Worm (Caenorhabditis elegans) whole organism, L1 larva: ENCODE data around the gene ZK856.4.

Experiments
- efl-1 ChIP-seq, 4 experiments: fragments of 150-350 bp; optimal IDR thresholded peaks in 3 of 4; peaks in 1 of 4; 1 replicate in 1 of 4; 2 replicates in 3 of 4; lab custom pipeline; 2014; ENCODE audit warnings: missing biosample characterization in 2 of 4, missing genetic modification characterization in 2 of 4, missing genetic modification reagents in 2 of 4
- egl-27 ChIP-seq, 2 experiments: fragments of 150-350 bp in 1 of 2; sonication (generic microtip); optimal IDR thresholded peaks; 3 replicates each; lab custom pipeline; 2017 to 2018; ENCODE audit warnings: missing biosample characterization in 2 of 2, missing genetic modification characterization in 2 of 2, missing genetic modification reagents in 2 of 2
- jun-1 ChIP-seq: fragments of 150-350 bp; optimal IDR thresholded peaks from 2 replicates; lab custom pipeline; 2014; ENCODE audit warnings: missing biosample characterization, missing genetic modification reagents, missing genetic modification characterization
- nhr-11 ChIP-seq: fragments of 150-350 bp; optimal IDR thresholded peaks from 2 replicates; lab custom pipeline; 2014; ENCODE audit warnings: missing biosample characterization, missing genetic modification characterization
- nhr-19 ChIP-seq: fragments of 200-800 bp; sonication (Bioruptor generic); conservative IDR thresholded peaks from 2 replicates; pipeline ENCODE4 v1.3.6; 2022; ENCODE audit warnings: missing genetic modification characterization, missing compliant biosample characterization
- nhr-237 ChIP-seq: fragments of 150-350 bp; optimal IDR thresholded peaks from 2 replicates; lab custom pipeline; 2014; ENCODE audit warnings: missing biosample characterization, missing genetic modification characterization
- nhr-47 ChIP-seq: sonication (generic microtip); optimal IDR thresholded peaks from 2 replicates; lab custom pipeline; 2016; ENCODE audit warnings: mild to moderate bottlenecking, missing genetic modification characterization, moderate library complexity, missing compliant biosample characterization
- nhr-90 ChIP-seq: sonication (generic microtip); optimal IDR thresholded peaks from 2 replicates; lab custom pipeline; 2016; ENCODE audit warnings: mild to moderate bottlenecking, missing genetic modification characterization, missing compliant biosample characterization; ENCODE audit not compliant: poor library complexity
- tbx-2 ChIP-seq: sonication (generic microtip); optimal IDR thresholded peaks from 2 replicates; lab custom pipeline; 2016; ENCODE audit warnings: missing genetic modification characterization, missing compliant biosample characterization
- unc-62 ChIP-seq: fragments of 150-350 bp; optimal IDR thresholded peaks from 2 replicates; lab custom pipeline; 2014; ENCODE audit warnings: missing biosample characterization, missing genetic modification reagents, missing genetic modification characterization
- unc-86 ChIP-seq: sonication (generic microtip); optimal IDR thresholded peaks from 2 replicates; lab custom pipeline; 2016; ENCODE audit warnings: missing genetic modification characterization, missing compliant biosample characterization

DNA sequence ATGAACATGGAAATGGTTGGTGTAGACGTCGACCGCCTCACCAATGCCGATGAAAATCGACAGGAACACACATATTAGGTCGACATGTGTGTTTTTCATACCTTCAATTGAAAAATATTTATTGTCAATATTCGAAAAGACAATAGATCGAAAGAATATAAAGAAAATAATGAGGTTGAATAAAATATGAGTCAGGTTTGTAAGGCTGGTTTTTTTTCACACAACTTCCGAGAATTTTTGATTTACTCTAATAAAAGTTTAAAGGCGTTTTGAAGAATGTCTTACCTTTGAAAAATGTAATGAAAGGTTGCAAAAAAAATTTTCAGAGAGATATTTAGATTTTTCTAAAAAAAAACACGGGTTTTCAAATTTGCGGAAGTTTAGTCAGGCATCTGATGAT, 9.4 kb upstream of the ZK856.4 start, which contains the start of gene egl-3:
- no peak for TF ChIP-seq nhr-11 (tag; lab: Kevin White, UChicago)
- TF ChIP-seq nhr-90 (tag; lab: Kevin White, UChicago) = no peak
- no peak for TF ChIP-seq egl-27 (tag; optimal IDR thresholded peaks at IDR 0.05; lab: Kevin White, UChicago)
- TF ChIP-seq nhr-47 (tag; lab: Kevin White, UChicago) = no peak
- TF ChIP-seq efl-1 (optimal IDR thresholded peaks at IDR 0.05; lab: Kevin White, UChicago) = no peak
- no peak for TF ChIP-seq efl-1 (GFP tag; optimal IDR thresholded peaks at IDR 0.05 in 1 of 2; lab: Kevin White, UChicago)
- no peak for TF ChIP-seq unc-86 (tag; lab: Kevin White, UChicago)
- TF ChIP-seq unc-62 (GFP tag; lab: Kevin White, UChicago) = no peak
- no peak for TF ChIP-seq nhr-19 (GFP tag; lab: Robert Waterston, UW)
- no peak for TF ChIP-seq jun-1
- no peak for TF ChIP-seq nhr-237 (tag; lab: Kevin White, UChicago)
- no peak for TF ChIP-seq tbx-2 (tag; lab: Kevin White, UChicago)
